Fruit fly (Drosophila melanogaster) whole organism, prepupa: ENCODE data around the gene Tlk.

ENCODE experiments used
- CG10631 ChIP-seq: fragments of 200-800 bp; sonication (Bioruptor generic); optimal IDR thresholded peaks from 2 replicates; lab custom pipeline; 2016; ENCODE audit warnings: missing biosample characterization, missing genetic modification characterization
- CG10669 ChIP-seq: fragments of 200-800 bp; sonication (Bioruptor generic); optimal IDR thresholded peaks from 3 replicates; lab custom pipeline; 2018; ENCODE audit warnings: missing biosample characterization, mild to moderate bottlenecking, missing genetic modification characterization, moderate library complexity
- CG11762 ChIP-seq: fragments of 200-800 bp; sonication (Bioruptor generic); optimal IDR thresholded peaks from 3 replicates; lab custom pipeline; 2016; ENCODE audit warnings: missing biosample characterization, missing genetic modification characterization; ENCODE audit not compliant: insufficient read depth
- CG11902 ChIP-seq: fragments of 200-800 bp; sonication (Bioruptor generic); optimal IDR thresholded peaks from 3 replicates; lab custom pipeline; 2016; ENCODE audit warnings: missing biosample characterization, missing genetic modification characterization
- CG15336 ChIP-seq: fragments of 200-800 bp; sonication (Bioruptor generic); IDR thresholded peaks from 2 replicates; pipeline ENCODE4 v1.3.6; 2022; ENCODE audit warnings: missing biosample characterization, missing genetic modification characterization
- CG1621 ChIP-seq: fragments of 200-800 bp; sonication (Bioruptor generic); optimal IDR thresholded peaks from 3 replicates; lab custom pipeline; 2018; ENCODE audit warnings: missing biosample characterization, mild to moderate bottlenecking, missing genetic modification characterization
- CG16779 ChIP-seq: fragments of 200-800 bp; sonication (Bioruptor generic); optimal IDR thresholded peaks from 3 replicates; lab custom pipeline; 2017; ENCODE audit warnings: missing biosample characterization, mild to moderate bottlenecking, missing genetic modification characterization
- CG3032 ChIP-seq: fragments of 200-800 bp; optimal IDR thresholded peaks from 2 replicates; lab custom pipeline; 2019; ENCODE audit warnings: missing biosample characterization, mild to moderate bottlenecking, missing genetic modification characterization, moderate library complexity
- CG32006 ChIP-seq: fragments of 200-800 bp; sonication (Bioruptor generic); optimal IDR thresholded peaks from 3 replicates; lab custom pipeline; 2017; ENCODE audit warnings: missing biosample characterization, mild to moderate bottlenecking, missing genetic modification characterization
- CG3919 ChIP-seq: fragments of 200-800 bp; sonication (Bioruptor generic); optimal IDR thresholded peaks from 3 replicates; lab custom pipeline; 2016; ENCODE audit warnings: missing biosample characterization, missing genetic modification characterization
- CG4318 ChIP-seq: fragments of 200-800 bp; sonication (Bioruptor generic); optimal IDR thresholded peaks from 3 replicates; lab custom pipeline; 2017; ENCODE audit warnings: missing biosample characterization, mild to moderate bottlenecking, missing genetic modification characterization
- CG6163 ChIP-seq: fragments of 200-800 bp; sonication (Bioruptor generic); IDR thresholded peaks from 3 replicates; pipeline ENCODE4 v1.3.6; 2022; ENCODE audit warnings: missing biosample characterization, missing genetic modification characterization
- CG6808 ChIP-seq: fragments of 200-800 bp; sonication (Bioruptor generic); optimal IDR thresholded peaks from 3 replicates; lab custom pipeline; 2017; ENCODE audit warnings: missing biosample characterization, missing genetic modification characterization, mild to moderate bottlenecking, moderate library complexity, missing genetic modification reagents
- CG6854 ChIP-seq: fragments of 200-800 bp; sonication (Bioruptor generic); optimal IDR thresholded peaks from 2 replicates; lab custom pipeline; 2017; ENCODE audit warnings: missing biosample characterization, mild to moderate bottlenecking, missing genetic modification characterization
- CG7368 ChIP-seq: fragments of 200-800 bp; sonication (Bioruptor generic); optimal IDR thresholded peaks from 3 replicates; lab custom pipeline; 2016; ENCODE audit warnings: missing biosample characterization, missing genetic modification characterization
- CG8119 ChIP-seq: fragments of 200-800 bp; sonication (Bioruptor generic); IDR thresholded peaks from 3 replicates; pipeline ENCODE4 v1.3.6; 2022; ENCODE audit warnings: missing biosample characterization, missing genetic modification characterization
- CG8319 ChIP-seq: fragments of 200-800 bp; sonication (Bioruptor generic); optimal IDR thresholded peaks from 3 replicates; lab custom pipeline; 2016; ENCODE audit warnings: missing biosample characterization, missing genetic modification characterization
- CG8632 ChIP-seq: fragments of 200-800 bp; sonication (Bioruptor generic); optimal IDR thresholded peaks from 3 replicates; lab custom pipeline; 2016; ENCODE audit warnings: missing biosample characterization, missing genetic modification characterization
- CG9139 ChIP-seq: fragments of 200-800 bp; sonication (Bioruptor generic); optimal IDR thresholded peaks from 3 replicates; lab custom pipeline; 2017; ENCODE audit warnings: missing biosample characterization, mild to moderate bottlenecking, missing genetic modification characterization
- Eip75B ChIP-seq: fragments of 200-800 bp; sonication (Bioruptor generic); optimal IDR thresholded peaks from 3 replicates; lab custom pipeline; 2016; ENCODE audit warnings: missing biosample characterization, missing genetic modification characterization
- Eip78C ChIP-seq: fragments of 200-800 bp; sonication (Bioruptor generic); peaks from one replicate; lab custom pipeline; 2016; ENCODE audit warnings: missing biosample characterization, missing genetic modification characterization
- Eip93F ChIP-seq: fragments of 200-800 bp; sonication (Bioruptor generic); optimal IDR thresholded peaks from 2 replicates; lab custom pipeline; 2016; ENCODE audit warnings: missing biosample characterization, mild to moderate bottlenecking, missing genetic modification characterization
- Ets21C ChIP-seq: fragments of 200-800 bp; sonication (Bioruptor generic); optimal IDR thresholded peaks from 3 replicates; lab custom pipeline; 2016; ENCODE audit warnings: missing biosample characterization, missing genetic modification characterization
- Ets96B ChIP-seq: fragments of 200-800 bp; optimal IDR thresholded peaks from 2 replicates; lab custom pipeline; 2019; ENCODE audit warnings: missing biosample characterization, mild to moderate bottlenecking, missing genetic modification characterization, moderate library complexity
- Gug ChIP-seq: fragments of 200-800 bp; sonication (Bioruptor generic); IDR thresholded peaks from 2 replicates; pipeline ENCODE4 v1.3.6; 2022; ENCODE audit warnings: missing biosample characterization, missing genetic modification characterization
- Hr38 ChIP-seq: sonication (Bioruptor generic); optimal IDR thresholded peaks from 2 replicates; lab custom pipeline; 2016; ENCODE audit warnings: missing biosample characterization, missing genetic modification characterization
- Hr39 ChIP-seq: fragments of 200-800 bp; sonication (Bioruptor generic); optimal IDR thresholded peaks from 2 replicates; lab custom pipeline; 2016; ENCODE audit warnings: missing biosample characterization, missing genetic modification characterization
- Hr4 ChIP-seq: fragments of 200-800 bp; sonication (Bioruptor generic); optimal IDR thresholded peaks from 3 replicates; lab custom pipeline; 2016; ENCODE audit warnings: missing biosample characterization, missing genetic modification characterization
- Met ChIP-seq: fragments of 200-800 bp; sonication (Bioruptor generic); optimal IDR thresholded peaks from 3 replicates; lab custom pipeline; 2016; ENCODE audit warnings: missing biosample characterization, missing genetic modification characterization
- OdsH ChIP-seq: fragments of 200-800 bp; sonication (Bioruptor generic); optimal IDR thresholded peaks from 3 replicates; lab custom pipeline; 2016; ENCODE audit warnings: missing biosample characterization, missing genetic modification characterization
- Smox ChIP-seq: fragments of 200-800 bp; sonication (Bioruptor generic); optimal IDR thresholded peaks from 3 replicates; lab custom pipeline; 2016; ENCODE audit warnings: missing biosample characterization, missing genetic modification characterization
- Sox102F ChIP-seq: fragments of 200-800 bp; sonication (Bioruptor generic); optimal IDR thresholded peaks from 2 replicates; lab custom pipeline; 2016; ENCODE audit warnings: missing biosample characterization, mild to moderate bottlenecking, missing genetic modification characterization
- Sox14 ChIP-seq: fragments of 200-800 bp; sonication (Bioruptor generic); optimal IDR thresholded peaks from 3 replicates; lab custom pipeline; 2016; ENCODE audit warnings: missing biosample characterization, missing genetic modification characterization
- Sox15 ChIP-seq: fragments of 200-800 bp; sonication (Bioruptor generic); optimal IDR thresholded peaks from 3 replicates; lab custom pipeline; 2016; ENCODE audit warnings: missing biosample characterization, missing genetic modification characterization
- cyc ChIP-seq: fragments of 200-800 bp; sonication (Bioruptor generic); optimal IDR thresholded peaks from 3 replicates; lab custom pipeline; 2016; ENCODE audit warnings: missing biosample characterization, missing genetic modification characterization
- dac ChIP-seq: fragments of 200-800 bp; sonication (Bioruptor generic); optimal IDR thresholded peaks from 2 replicates; lab custom pipeline; 2017; ENCODE audit warnings: missing biosample characterization, mild to moderate bottlenecking, missing genetic modification characterization
- dsx ChIP-seq: fragments of 200-800 bp; optimal IDR thresholded peaks from 3 replicates; lab custom pipeline; 2019; ENCODE audit warnings: missing biosample characterization, mild to moderate bottlenecking, missing genetic modification characterization, moderate library complexity; ENCODE audit not compliant: poor library complexity, severe bottlenecking
- eg ChIP-seq: fragments of 200-800 bp; sonication (Bioruptor generic); IDR thresholded peaks from 3 replicates; pipeline ENCODE4 v1.3.6; 2022; ENCODE audit warnings: missing biosample characterization, missing genetic modification characterization
- fkh ChIP-seq: fragments of 200-800 bp; sonication (Bioruptor generic); optimal IDR thresholded peaks from 3 replicates; lab custom pipeline; 2017; ENCODE audit warnings: missing biosample characterization, mild to moderate bottlenecking, missing genetic modification characterization, moderate library complexity
- lz ChIP-seq: fragments of 200-800 bp; sonication (Bioruptor generic); optimal IDR thresholded peaks from 3 replicates; lab custom pipeline; 2016; ENCODE audit warnings: missing biosample characterization, missing genetic modification characterization
- net ChIP-seq: fragments of 200-800 bp; sonication (Bioruptor generic); optimal IDR thresholded peaks from 3 replicates; lab custom pipeline; 2016; ENCODE audit warnings: missing biosample characterization, missing genetic modification characterization
- pdm3 ChIP-seq: fragments of 200-800 bp; sonication (Bioruptor generic); optimal IDR thresholded peaks from 3 replicates; lab custom pipeline; 2016; ENCODE audit warnings: missing biosample characterization, missing genetic modification characterization
- spab ChIP-seq: fragments of 200-800 bp; sonication (Bioruptor generic); optimal IDR thresholded peaks from 2 replicates; lab custom pipeline; 2017; ENCODE audit warnings: missing biosample characterization, mild to moderate bottlenecking, missing genetic modification characterization, missing genetic modification reagents
- ss ChIP-seq, 2 experiments: fragments of 200-800 bp; sonication (Bioruptor generic); optimal IDR thresholded peaks; 2 replicates in 1 of 2; 3 replicates in 1 of 2; lab custom pipeline; 2017 to 2018; ENCODE audit warnings: mild to moderate bottlenecking in 2 of 2, missing biosample characterization in 2 of 2, missing genetic modification characterization in 2 of 2, moderate library complexity in 1 of 2
- svp ChIP-seq: fragments of 200-800 bp; sonication (Bioruptor generic); peaks from one replicate; lab custom pipeline; 2016; ENCODE audit warnings: missing biosample characterization, missing genetic modification characterization

Gene Tlk

DNA sequence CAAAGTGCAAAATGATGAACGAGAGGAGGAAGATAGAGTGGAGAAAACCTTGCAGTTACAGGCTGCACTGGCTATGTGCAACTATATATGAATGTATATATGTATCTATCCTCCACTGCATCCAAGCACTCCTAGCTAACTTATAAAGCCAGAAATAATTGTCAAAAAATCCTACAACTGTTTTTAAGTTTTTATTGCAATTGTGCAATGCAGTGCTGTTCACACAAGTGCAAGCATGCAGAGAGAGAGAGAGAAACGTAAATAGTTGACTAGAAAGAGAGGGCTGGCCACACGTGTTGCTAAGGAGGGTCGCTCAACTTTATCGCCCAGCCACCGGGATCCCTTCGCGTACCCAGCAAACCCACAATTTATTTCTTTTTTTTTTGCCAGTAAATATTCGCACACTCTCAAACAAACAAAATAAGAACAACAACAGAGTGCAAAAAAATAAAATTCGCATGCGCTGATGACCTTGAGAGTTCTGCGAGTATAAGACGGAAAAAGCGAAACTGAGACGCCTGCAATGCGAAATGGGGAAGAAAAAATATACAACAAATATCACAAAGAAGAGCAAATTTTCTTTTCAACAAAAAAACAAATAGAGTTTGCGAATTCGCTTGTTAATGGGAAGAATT lies 46.0 kb upstream of the Tlk start (continued):
- TF ChIP-seq Eip75B (GFP tag; lab: Kevin White, UChicago) (peak; percentile 76), Sox15 (GFP tag; lab: Kevin White, UChicago) (peak; percentile 56), CG15336 (GFP tag; lab: Robert Waterston, UW) (peak; percentile 84), CG1621 (tag; lab: Kevin White, UChicago) (peak; percentile 75), ss (GFP tag; optimal IDR thresholded peaks at IDR 0.05; lab: Kevin White, UChicago) (peak; percentile 74 to 76), Eip93F (GFP tag; lab: Kevin White, UChicago) (no peak), pdm3 (GFP tag; lab: Kevin White, UChicago) (peak; percentile 84), net (GFP tag; lab: Kevin White, UChicago) (peak; percentile 75), Gug (GFP tag; lab: Robert Waterston, UW) (peak; percentile 84), Met (GFP tag; lab: Kevin White, UChicago) (peak; percentile 52), Ets96B (tag; lab: Kevin White, UChicago) (peak; percentile 77), Hr39 (peak; percentile 55), CG8119 (GFP tag; lab: Robert Waterston, UW) (peak; percentile 85), OdsH (GFP tag; lab: Kevin White, UChicago) (peak; percentile 75), dac (peak; percentile 53), CG7368 (GFP tag; lab: Kevin White, UChicago) (peak; percentile 73), CG6808 (GFP tag; lab: Kevin White, UChicago) (peak; percentile 80), eg (GFP tag; lab: Robert Waterston, UW) (peak; percentile 89), CG8632 (GFP tag; lab: Kevin White, UChicago) (peak; percentile 71), CG32006 (peak; percentile 79)
- TF ChIP-seq, all 60 proteins: peak for 54

DNA sequence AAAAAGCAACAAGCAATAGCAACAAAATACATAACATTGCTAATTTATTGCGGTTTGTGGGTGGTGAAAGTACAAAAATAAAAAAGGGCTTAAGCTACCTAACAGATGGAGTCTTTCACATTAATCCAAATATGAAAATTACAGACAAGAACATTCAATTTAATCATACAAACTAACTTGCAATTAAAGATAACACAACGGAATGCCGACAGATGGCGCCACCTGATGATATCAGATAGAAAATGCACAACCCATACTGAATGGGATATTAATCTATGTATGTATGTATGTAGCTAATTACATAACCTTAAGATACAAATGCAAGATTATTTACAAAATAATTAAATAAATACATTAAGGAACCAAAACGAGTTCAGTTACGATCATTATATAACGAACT lies 45.0 kb upstream of the Tlk start:
- TF ChIP-seq CG11762, result no peak
- TF ChIP-seq CG10669, result no peak
- no peak for TF ChIP-seq Ets21C (GFP tag; lab: Kevin White, UChicago)
- TF ChIP-seq Hr38, result no peak
- no peak for TF ChIP-seq spab (GFP tag; lab: Kevin White, UChicago)
- no peak for TF ChIP-seq Ets96B (tag; lab: Kevin White, UChicago)
- TF ChIP-seq net (GFP tag; lab: Kevin White, UChicago), result no peak
- TF ChIP-seq CG9139, result no peak
- TF ChIP-seq CG10631, result no peak
- TF ChIP-seq CG8319 (GFP tag; lab: Kevin White, UChicago), result no peak
- no peak for TF ChIP-seq CG11902 (GFP tag; lab: Kevin White, UChicago)

DNA sequence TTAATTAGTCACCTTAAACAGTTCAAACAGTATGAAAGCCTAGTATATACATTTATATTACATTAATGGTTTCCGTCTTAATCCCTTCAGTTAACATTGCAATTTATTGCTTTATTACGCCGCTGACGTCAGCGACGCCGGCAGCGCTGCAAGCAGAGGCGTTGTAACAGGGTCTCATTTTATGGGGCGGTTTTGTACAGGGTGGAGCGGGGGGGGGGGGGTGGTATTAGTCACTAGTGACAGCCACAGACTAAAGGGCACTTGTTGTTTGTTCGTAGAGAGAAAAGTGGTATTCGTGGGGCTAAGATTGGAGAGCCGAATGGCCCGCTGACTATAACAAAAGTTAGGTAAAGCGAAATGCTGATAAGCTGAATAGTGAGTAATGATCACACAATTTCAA lies 44.3 kb upstream of the Tlk start:
- TF ChIP-seq CG15336 (GFP tag; lab: Robert Waterston, UW) (no peak), Eip78C (GFP tag; lab: Kevin White, UChicago) (peak; percentile 49), Hr4 (GFP tag; lab: Kevin White, UChicago) (no peak), Ets96B (tag; lab: Kevin White, UChicago) (no peak), svp (GFP tag; lab: Kevin White, UChicago) (no peak), CG16779 (peak; percentile 19), CG6808 (GFP tag; lab: Kevin White, UChicago) (no peak), CG6163 (GFP tag; lab: Robert Waterston, UW) (no peak), CG3032 (tag; lab: Kevin White, UChicago) (no peak), lz (GFP tag; lab: Kevin White, UChicago) (no peak), CG10631 (no peak), Gug (GFP tag; lab: Robert Waterston, UW) (no peak), CG6854 (peak; percentile 3), Ets21C (GFP tag; lab: Kevin White, UChicago) (no peak), Met (GFP tag; lab: Kevin White, UChicago) (no peak), pdm3 (GFP tag; lab: Kevin White, UChicago) (no peak), Sox102F (no peak), ss (GFP tag; optimal IDR thresholded peaks at IDR 0.05; lab: Kevin White, UChicago) (peak in 1 of 2 experiments; percentile 45), fkh (peak; percentile 28), CG4318 (GFP tag; lab: Kevin White, UChicago) (no peak), CG3919 (GFP tag; lab: Kevin White, UChicago) (no peak), cyc (GFP tag; lab: Kevin White, UChicago) (no peak), Sox14 (GFP tag; lab: Kevin White, UChicago) (no peak), dsx (GFP tag; lab: Kevin White, UChicago) (no peak), Smox (GFP tag; lab: Kevin White, UChicago) (no peak)
- TF ChIP-seq, all 60 proteins: peak for 5
